Worm (Caenorhabditis elegans): Measurements from ENCODE around the gene C31C9.6.
"Not testable (repeated sequence)": the region's sequence is repeated elsewhere in the genome, so short reads cannot be mapped to it uniquely, and the experiment has no call there.

ce11 chrII:13661990-13662389 is at the start of gene C31C9.6:
- not testable (repeated sequence) for TF ChIP-seq ref-1 (GFP tag; conservative IDR thresholded peaks at IDR 0.05); med-1 (GFP tag; optimal IDR thresholded peaks at IDR 0.05; ENCODE audit: insufficient read depth)
